Fruit fly (Drosophila melanogaster) whole organism, embryonic: Measurements from ENCODE around the gene ct.

ENCODE experiments used
- C15 ChIP-seq: fragments of 200-800 bp; sonication (Bioruptor generic); IDR thresholded peaks from 3 replicates; pipeline ENCODE4 v1.3.6; 2022; ENCODE audit warnings: missing biosample characterization, missing genetic modification characterization
- CG10209 ChIP-seq: fragments of 200-800 bp; sonication (Bioruptor generic); optimal IDR thresholded peaks from 3 replicates; lab custom pipeline; 2017; ENCODE audit warnings: missing biosample characterization, mild to moderate bottlenecking, missing genetic modification characterization, missing genetic modification reagents
- CG11085 ChIP-seq: fragments of 200-800 bp; sonication (Bioruptor generic); IDR thresholded peaks from 2 replicates; pipeline ENCODE4 v1.3.6; 2022; ENCODE audit warnings: missing biosample characterization, missing genetic modification characterization
- CG11504 ChIP-seq: fragments of 200-800 bp; sonication (Bioruptor generic); optimal IDR thresholded peaks from 3 replicates; lab custom pipeline; 2019; ENCODE audit warnings: missing biosample characterization, mild to moderate bottlenecking, missing genetic modification characterization, moderate library complexity
- CG12391 ChIP-seq: fragments of 200-800 bp; sonication (Bioruptor generic); optimal IDR thresholded peaks from 3 replicates; lab custom pipeline; 2018; ENCODE audit warnings: missing biosample characterization, mild to moderate bottlenecking, missing genetic modification characterization, moderate library complexity
- CG16779 ChIP-seq: fragments of 200-800 bp; sonication (Bioruptor generic); IDR thresholded peaks from 2 replicates; pipeline ENCODE4 v1.3.6; 2022; ENCODE audit warnings: missing biosample characterization, missing genetic modification characterization
- CG2875 ChIP-seq: fragments of 200-800 bp; sonication (Bioruptor generic); optimal IDR thresholded peaks from 2 replicates; lab custom pipeline; 2017; ENCODE audit warnings: missing biosample characterization, mild to moderate bottlenecking, missing genetic modification characterization, missing genetic modification reagents
- CG4820 ChIP-seq: fragments of 200-800 bp; sonication (Bioruptor generic); optimal IDR thresholded peaks from 3 replicates; lab custom pipeline; 2016; ENCODE audit warnings: missing biosample characterization, missing genetic modification characterization
- CG6791 ChIP-seq: fragments of 200-800 bp; sonication (Bioruptor generic); IDR thresholded peaks from 3 replicates; pipeline ENCODE4 v1.3.6; 2022; ENCODE audit warnings: missing biosample characterization, missing genetic modification characterization; ENCODE audit not compliant: partially characterized antibody
- CG8089 ChIP-seq: fragments of 200-800 bp; sonication (Bioruptor generic); optimal IDR thresholded peaks from 3 replicates; lab custom pipeline; 2016; ENCODE audit warnings: missing biosample characterization, missing genetic modification characterization
- CG8290 ChIP-seq, 3 experiments: fragments of 200-800 bp; sonication (Bioruptor generic); optimal IDR thresholded peaks; 2 replicates each; lab custom pipeline; 2016 to 2019; ENCODE audit warnings: missing biosample characterization in 3 of 3, missing genetic modification characterization in 3 of 3, mild to moderate bottlenecking in 2 of 3, moderate library complexity in 1 of 3
- CG8924 ChIP-seq: fragments of 200-800 bp; optimal IDR thresholded peaks from 3 replicates; lab custom pipeline; 2019; ENCODE audit warnings: missing biosample characterization, mild to moderate bottlenecking, missing genetic modification characterization, moderate library complexity
- CG8944 ChIP-seq: fragments of 200-800 bp; sonication (Bioruptor generic); optimal IDR thresholded peaks from 3 replicates; lab custom pipeline; 2016; ENCODE audit warnings: missing biosample characterization, missing genetic modification characterization
- Camta ChIP-seq: fragments of 200-800 bp; sonication (Bioruptor generic); optimal IDR thresholded peaks from 2 replicates; lab custom pipeline; 2016; ENCODE audit warnings: missing biosample characterization, missing genetic modification characterization
- Drgx ChIP-seq: fragments of 200-800 bp; sonication (Bioruptor generic); IDR thresholded peaks from 2 replicates; pipeline ENCODE4 v1.3.6; 2022; ENCODE audit warnings: missing biosample characterization, missing genetic modification characterization
- E2f1 ChIP-seq: fragments of 200-800 bp; sonication (Bioruptor generic); IDR thresholded peaks from 2 replicates; pipeline ENCODE4 v1.3.6; 2022; ENCODE audit warnings: missing biosample characterization, missing genetic modification characterization
- E2f2 ChIP-seq: fragments of 200-800 bp; sonication (Bioruptor generic); IDR thresholded peaks from 2 replicates; pipeline ENCODE4 v1.3.6; 2022; ENCODE audit warnings: missing biosample characterization, missing genetic modification characterization
- Fer1 ChIP-seq: fragments of 200-800 bp; sonication (Bioruptor generic); optimal IDR thresholded peaks from 2 replicates; lab custom pipeline; 2017; ENCODE audit warnings: missing biosample characterization, mild to moderate bottlenecking, missing genetic modification characterization
- Fer2 ChIP-seq: fragments of 200-800 bp; sonication (Bioruptor generic); optimal IDR thresholded peaks from 2 replicates; lab custom pipeline; 2018; ENCODE audit warnings: missing biosample characterization, mild to moderate bottlenecking, missing genetic modification characterization, moderate library complexity
- MESR4 ChIP-seq: fragments of 200-800 bp; sonication (Bioruptor generic); optimal IDR thresholded peaks from 2 replicates; lab custom pipeline; 2018; ENCODE audit warnings: missing biosample characterization, mild to moderate bottlenecking, missing genetic modification characterization, moderate library complexity
- Mad ChIP-seq: fragments of 200-800 bp; sonication (Bioruptor generic); optimal IDR thresholded peaks from 2 replicates; lab custom pipeline; 2016; ENCODE audit warnings: missing biosample characterization, missing genetic modification characterization
- NfI ChIP-seq: fragments of 200-800 bp; sonication (Bioruptor generic); optimal IDR thresholded peaks from 3 replicates; lab custom pipeline; 2018; ENCODE audit warnings: missing biosample characterization, mild to moderate bottlenecking, missing genetic modification characterization, moderate library complexity
- PHDP ChIP-seq: fragments of 200-800 bp; sonication (Bioruptor generic); optimal IDR thresholded peaks from 3 replicates; lab custom pipeline; 2018; ENCODE audit warnings: missing biosample characterization, mild to moderate bottlenecking, missing genetic modification characterization, moderate library complexity
- Rx ChIP-seq: fragments of 200-800 bp; sonication (Bioruptor generic); IDR thresholded peaks from 2 replicates; pipeline ENCODE4 v1.3.6; 2022; ENCODE audit warnings: missing biosample characterization, missing genetic modification characterization
- Sin3A ChIP-seq: fragments of >200 bp; optimal IDR thresholded peaks from 2 replicates; lab custom pipeline; 2018
- Sox100B ChIP-seq: fragments of 200-800 bp; sonication (Bioruptor generic); optimal IDR thresholded peaks from 3 replicates; lab custom pipeline; 2018; ENCODE audit warnings: missing biosample characterization, mild to moderate bottlenecking, missing genetic modification characterization
- Spps ChIP-seq: fragments of 200-800 bp; sonication (Bioruptor generic); optimal IDR thresholded peaks from 2 replicates; lab custom pipeline; 2018; ENCODE audit warnings: missing biosample characterization, mild to moderate bottlenecking, missing genetic modification characterization
- Stat92E ChIP-seq, 3 experiments: fragments of >200 bp in 2 of 3; fragments of 200-800 bp in 1 of 3; sonication (Bioruptor generic) in 1 of 3; optimal IDR thresholded peaks; 2 replicates each; lab custom pipeline; 2017 to 2019; ENCODE audit warnings: missing biosample characterization in 3 of 3, missing genetic modification characterization in 3 of 3, mild to moderate bottlenecking in 1 of 3, moderate library complexity in 1 of 3
- YL-1 ChIP-seq: fragments of 200-800 bp; sonication (Bioruptor generic); optimal IDR thresholded peaks from 3 replicates; lab custom pipeline; 2017; ENCODE audit warnings: missing biosample characterization, mild to moderate bottlenecking, missing genetic modification characterization
- amos ChIP-seq: fragments of 200-800 bp; sonication (Bioruptor generic); IDR thresholded peaks from 2 replicates; pipeline ENCODE4 v1.3.6; 2022; ENCODE audit warnings: missing biosample characterization, missing genetic modification characterization; ENCODE audit not compliant: partially characterized antibody
- chinmo ChIP-seq: fragments of 200-800 bp; sonication (Bioruptor generic); IDR thresholded peaks from 4 replicates; pipeline ENCODE4 v1.3.6; 2022; ENCODE audit warnings: missing biosample characterization, missing genetic modification characterization; ENCODE audit not compliant: partially characterized antibody
- croc ChIP-seq: fragments of 200-800 bp; sonication (Bioruptor generic); conservative IDR thresholded peaks from 3 replicates; pipeline ENCODE4 v1.3.6; 2022; ENCODE audit warnings: missing biosample characterization, missing genetic modification characterization
- crp ChIP-seq, 2 experiments: fragments of 200-800 bp; sonication (Bioruptor generic); optimal IDR thresholded peaks; 2 replicates in 1 of 2; 3 replicates in 1 of 2; lab custom pipeline; 2017; ENCODE audit warnings: missing biosample characterization in 2 of 2, missing genetic modification characterization in 2 of 2, mild to moderate bottlenecking in 1 of 2, moderate library complexity in 1 of 2
- grau ChIP-seq: fragments of 200-800 bp; optimal IDR thresholded peaks from 3 replicates; lab custom pipeline; 2019; ENCODE audit warnings: missing biosample characterization, mild to moderate bottlenecking, missing genetic modification characterization, moderate library complexity
- hb ChIP-seq: fragments of 200-800 bp; sonication (Bioruptor generic); IDR thresholded peaks from 3 replicates; pipeline ENCODE4 v1.3.6; 2022; ENCODE audit warnings: missing biosample characterization, missing genetic modification characterization; ENCODE audit not compliant: partially characterized antibody
- oc ChIP-seq: fragments of 200-800 bp; sonication (Bioruptor generic); optimal IDR thresholded peaks from 2 replicates; lab custom pipeline; 2018; ENCODE audit warnings: missing biosample characterization, mild to moderate bottlenecking, missing genetic modification characterization, moderate library complexity
- pros ChIP-seq: fragments of 200-800 bp; sonication (Bioruptor generic); optimal IDR thresholded peaks from 3 replicates; lab custom pipeline; 2019; ENCODE audit warnings: missing biosample characterization, mild to moderate bottlenecking, missing genetic modification characterization, moderate library complexity
- pzg ChIP-seq: fragments of 200-800 bp; sonication (Bioruptor generic); optimal IDR thresholded peaks from 3 replicates; lab custom pipeline; 2018; ENCODE audit warnings: missing biosample characterization, mild to moderate bottlenecking, missing genetic modification characterization, moderate library complexity
- row ChIP-seq: fragments of 200-800 bp; sonication (Bioruptor generic); IDR thresholded peaks from 3 replicates; pipeline ENCODE4 v1.3.6; 2022; ENCODE audit warnings: missing biosample characterization, missing genetic modification characterization
- run ChIP-seq: fragments of 200-800 bp; sonication (Bioruptor generic); optimal IDR thresholded peaks from 3 replicates; lab custom pipeline; 2018; ENCODE audit warnings: missing biosample characterization, mild to moderate bottlenecking, missing genetic modification characterization
- scrt ChIP-seq: fragments of 200-800 bp; sonication (Bioruptor generic); optimal IDR thresholded peaks from 2 replicates; lab custom pipeline; 2018; ENCODE audit warnings: missing biosample characterization, mild to moderate bottlenecking, missing genetic modification characterization, moderate library complexity
- tio ChIP-seq: fragments of 200-800 bp; sonication (Bioruptor generic); optimal IDR thresholded peaks from 2 replicates; lab custom pipeline; 2017; ENCODE audit warnings: missing biosample characterization, missing genetic modification characterization, inconsistent platforms
- trh ChIP-seq: fragments of 200-800 bp; sonication (Bioruptor generic); optimal IDR thresholded peaks from 2 replicates; lab custom pipeline; 2016; ENCODE audit warnings: missing biosample characterization, missing genetic modification characterization
- vfl ChIP-seq: fragments of 200-800 bp; sonication (Bioruptor generic); optimal IDR thresholded peaks from 2 replicates; lab custom pipeline; 2016; ENCODE audit warnings: missing biosample characterization, missing genetic modification characterization
- vvl ChIP-seq: fragments of 200-800 bp; sonication (Bioruptor generic); IDR thresholded peaks from 2 replicates; pipeline ENCODE4 v1.3.6; 2022; ENCODE audit warnings: missing biosample characterization, missing genetic modification characterization
- zen2 ChIP-seq: fragments of 200-800 bp; sonication (Bioruptor generic); IDR thresholded peaks from 3 replicates; pipeline ENCODE4 v1.3.6; 2022; ENCODE audit warnings: missing biosample characterization, missing genetic modification characterization; ENCODE audit not compliant: partially characterized antibody
- zf30C ChIP-seq: fragments of 200-800 bp; sonication (Bioruptor generic); optimal IDR thresholded peaks from 3 replicates; lab custom pipeline; 2018; ENCODE audit warnings: missing biosample characterization, mild to moderate bottlenecking, missing genetic modification characterization

Gene ct

dm6 chrX:7705175-7706097, 97.2 kb downstream of the ct start (continued):
- TF ChIP-seq scrt (GFP tag; lab: Kevin White, UChicago) (peak; percentile 89), CG11504 (peak; percentile 95), pros (GFP tag; lab: Kevin White, UChicago) (peak; percentile 15), zf30C (GFP tag; lab: Kevin White, UChicago) (no peak), CG11085 (GFP tag; lab: Robert Waterston, UW) (peak; percentile 68), CG8089 (GFP tag; lab: Kevin White, UChicago) (peak; percentile 69), amos (GFP tag; lab: Robert Waterston, UW) (no peak), Fer2 (tag; lab: Kevin White, UChicago) (peak; percentile 84), C15 (GFP tag; lab: Robert Waterston, UW) (peak; percentile 24; the same call in 1 of the 3 replicates), PHDP (peak; percentile 95), grau (tag; lab: Kevin White, UChicago) (peak; percentile 98), Fer1 (GFP tag; lab: Kevin White, UChicago) (peak; percentile 95), CG16779 (GFP tag; lab: Robert Waterston, UW) (no peak), row (GFP tag; lab: Robert Waterston, UW) (peak; percentile 88), vfl (GFP tag; lab: Kevin White, UChicago) (peak; percentile 87), Mad (GFP tag; lab: Kevin White, UChicago) (peak; percentile 78), run (tag; lab: Kevin White, UChicago) (peak; percentile 92), Spps (tag; lab: Kevin White, UChicago) (peak; percentile 87), CG10209 (GFP tag; lab: Kevin White, UChicago) (peak; percentile 96), Sox100B (GFP tag; lab: Kevin White, UChicago) (peak; percentile 98), E2f2 (GFP tag; lab: Robert Waterston, UW) (peak; percentile 64; the same call in 1 of the 2 replicates), NfI (peak; percentile 94), CG12391 (tag; lab: Kevin White, UChicago) (peak; percentile 96), hb (GFP tag; lab: Robert Waterston, UW) (no peak), Drgx (peak; percentile 79), zen2 (GFP tag; lab: Robert Waterston, UW) (no peak), Camta (GFP tag; lab: Kevin White, UChicago) (peak; percentile 82), CG2875 (peak; percentile 88), trh (GFP tag; lab: Kevin White, UChicago) (peak; percentile 77), CG6791 (GFP tag; lab: Robert Waterston, UW) (no peak), chinmo (GFP tag; lab: Robert Waterston, UW) (peak; percentile 69; the same call in 2 of the 4 replicates), Rx (GFP tag; lab: Robert Waterston, UW) (peak; percentile 46; the same call in 1 of the 2 replicates), croc (GFP tag; lab: Robert Waterston, UW) (peak; percentile 82), E2f1 (peak; percentile 85), CG8290 (GFP tag; optimal IDR thresholded peaks at IDR 0.05; lab: Kevin White, UChicago) (peak; percentile 90), CG8290 (tag; optimal IDR thresholded peaks at IDR 0.05; lab: Kevin White, UChicago) (peak; percentile 57 to 85), Sin3A (lab: Kevin White, UChicago) (no peak), YL-1 (GFP tag; lab: Kevin White, UChicago) (peak; percentile 55), MESR4 (GFP tag; lab: Kevin White, UChicago) (peak; percentile 12), CG8944 (GFP tag; lab: Kevin White, UChicago) (peak; percentile 71), tio (GFP tag; lab: Kevin White, UChicago) (peak; percentile 95), vvl (GFP tag; lab: Robert Waterston, UW) (peak; percentile 88), oc (tag; lab: Kevin White, UChicago) (peak; percentile 77), pzg (GFP tag; lab: Kevin White, UChicago) (peak; percentile 13), Stat92E (GFP tag; optimal IDR thresholded peaks at IDR 0.05; lab: Kevin White, UChicago) (peak in 1 of 3 experiments; percentile 71), CG8924 (peak; percentile 97), CG4820 (peak; percentile 92), crp (GFP tag; optimal IDR thresholded peaks at IDR 0.05; lab: Kevin White, UChicago) (peak; percentile 3 to 58)
